Worm (Caenorhabditis elegans) whole organism, young adult: ENCODE measurements around the gene srj-26.

Source experiments
- B0261.1 ChIP-seq: sonication (generic microtip); optimal IDR thresholded peaks from 2 replicates; lab custom pipeline; 2016; ENCODE audit warnings: mild to moderate bottlenecking, missing genetic modification characterization, moderate library complexity, missing compliant biosample characterization
- D2030.7 ChIP-seq: fragments of 200-800 bp; sonication (Bioruptor generic); IDR thresholded peaks from 2 replicates; pipeline ENCODE4 v1.3.6; 2022; ENCODE audit warnings: missing genetic modification reagents, missing genetic modification characterization, missing compliant biosample characterization
- F10E7.11 ChIP-seq: sonication (generic microtip); optimal IDR thresholded peaks from 2 replicates; lab custom pipeline; 2017; ENCODE audit warnings: mild to moderate bottlenecking, missing genetic modification characterization, moderate library complexity, missing compliant biosample characterization
- F23B12.7 ChIP-seq: sonication (generic microtip); optimal IDR thresholded peaks from 2 replicates; lab custom pipeline; 2017; ENCODE audit warnings: missing genetic modification characterization, mild to moderate bottlenecking, missing compliant biosample characterization, antibody characterized with exemption, moderate library complexity; ENCODE audit not compliant: insufficient read depth
- F49E8.2 ChIP-seq: sonication (generic microtip); optimal IDR thresholded peaks from 3 replicates; lab custom pipeline; 2017; ENCODE audit warnings: missing genetic modification characterization, mild to moderate bottlenecking, missing compliant biosample characterization, antibody characterized with exemption, moderate library complexity; ENCODE audit not compliant: insufficient read depth
- Y53G8AR.9 ChIP-seq: fragments of 200-800 bp; sonication (Bioruptor generic); conservative IDR thresholded peaks from 2 replicates; pipeline ENCODE4 v1.3.6; 2022; ENCODE audit warnings: missing genetic modification reagents, missing genetic modification characterization, missing compliant biosample characterization
- Y56A3A.18 ChIP-seq: fragments of 200-800 bp; sonication (Bioruptor generic); IDR thresholded peaks from 2 replicates; pipeline ENCODE4 v1.3.6; 2022; ENCODE audit warnings: missing genetic modification reagents, missing genetic modification characterization, missing compliant biosample characterization
- Y79H2A.3 ChIP-seq: fragments of 200-800 bp; sonication (Bioruptor generic); conservative IDR thresholded peaks from 2 replicates; pipeline ENCODE4 v1.3.6; 2022; ENCODE audit warnings: missing genetic modification reagents, missing genetic modification characterization, missing compliant biosample characterization
- ama-1 ChIP-seq, 3 experiments: fragments of 150-350 bp in 1 of 3; sonication (generic microtip) in 2 of 3; optimal IDR thresholded peaks; 2 replicates each; lab custom pipeline; 2014 to 2018; ENCODE audit warnings: missing biosample characterization in 2 of 3, missing genetic modification characterization in 2 of 3, missing genetic modification reagents in 2 of 3
- aptf-3 ChIP-seq: fragments of 200-800 bp; sonication (Bioruptor generic); IDR thresholded peaks from 2 replicates; pipeline ENCODE4 v1.3.6; 2022; ENCODE audit warnings: missing genetic modification characterization, missing compliant biosample characterization
- athp-1 ChIP-seq: sonication (generic microtip); optimal IDR thresholded peaks from 2 replicates; lab custom pipeline; 2017; ENCODE audit warnings: mild to moderate bottlenecking, missing genetic modification characterization, missing compliant biosample characterization
- bed-1 ChIP-seq: fragments of 200-800 bp; sonication (Bioruptor generic); IDR thresholded peaks from 2 replicates; pipeline ENCODE4 v1.3.6; 2022; ENCODE audit warnings: missing genetic modification reagents, missing genetic modification characterization, missing compliant biosample characterization
- ceh-40 ChIP-seq: fragments of 200-800 bp; sonication (Bioruptor generic); IDR thresholded peaks from 2 replicates; pipeline ENCODE4 v1.3.6; 2022; ENCODE audit warnings: missing genetic modification characterization, missing compliant biosample characterization
- ceh-91 ChIP-seq: fragments of 200-800 bp; sonication (Bioruptor generic); IDR thresholded peaks from 2 replicates; pipeline ENCODE4 v1.3.6; 2022; ENCODE audit warnings: missing genetic modification reagents, missing genetic modification characterization, missing compliant biosample characterization
- chd-7 ChIP-seq: sonication (generic microtip); optimal IDR thresholded peaks from 2 replicates; lab custom pipeline; 2016; ENCODE audit warnings: mild to moderate bottlenecking, missing genetic modification characterization, moderate library complexity, missing compliant biosample characterization
- die-1 ChIP-seq: sonication (generic microtip); optimal IDR thresholded peaks from 2 replicates; lab custom pipeline; 2016; ENCODE audit warnings: missing genotype, mild to moderate bottlenecking, missing genetic modification characterization, missing compliant biosample characterization
- dpff-1 ChIP-seq: sonication (generic microtip); optimal IDR thresholded peaks from 2 replicates; lab custom pipeline; 2017; ENCODE audit warnings: mild to moderate bottlenecking, missing genetic modification characterization, missing compliant biosample characterization
- ets-4 ChIP-seq: fragments of 200-800 bp; sonication (Bioruptor generic); optimal IDR thresholded peaks from 2 replicates; lab custom pipeline; 2018; ENCODE audit warnings: mild to moderate bottlenecking, missing genetic modification characterization, missing compliant biosample characterization
- fkh-3 ChIP-seq: sonication (generic microtip); optimal IDR thresholded peaks from 2 replicates; lab custom pipeline; 2016; ENCODE audit warnings: mild to moderate bottlenecking, missing genetic modification characterization, missing compliant biosample characterization
- gei-17 ChIP-seq: fragments of 200-800 bp; sonication (Bioruptor generic); optimal IDR thresholded peaks from 2 replicates; lab custom pipeline; 2018; ENCODE audit warnings: mild to moderate bottlenecking, missing genetic modification characterization, missing compliant biosample characterization
- hmg-1.2 ChIP-seq: fragments of 200-800 bp; sonication (Bioruptor generic); IDR thresholded peaks from 2 replicates; pipeline ENCODE4 v1.3.6; 2022; ENCODE audit warnings: missing genetic modification reagents, missing genetic modification characterization, missing compliant biosample characterization
- hrde-1 ChIP-seq: sonication (generic microtip); optimal IDR thresholded peaks from 2 replicates; lab custom pipeline; 2016; ENCODE audit warnings: missing genetic modification characterization, mild to moderate bottlenecking, missing compliant biosample characterization, moderate library complexity, missing genotype, missing genetic modification reagents, borderline replicate concordance
- let-526 ChIP-seq: fragments of 200-800 bp; sonication (Bioruptor generic); IDR thresholded peaks from 2 replicates; pipeline ENCODE4 v1.3.6; 2022; ENCODE audit warnings: missing genetic modification reagents, missing genetic modification characterization, missing compliant biosample characterization
- lin-26 ChIP-seq: fragments of 200-800 bp; sonication (Bioruptor generic); IDR thresholded peaks from 2 replicates; pipeline ENCODE4 v1.3.6; 2022; ENCODE audit warnings: missing genetic modification reagents, missing genetic modification characterization, missing compliant biosample characterization
- lin-35 ChIP-seq, 3 experiments: fragments of 150-350 bp in 2 of 3; sonication (generic microtip) in 1 of 3; optimal IDR thresholded peaks; 2 replicates each; lab custom pipeline; 2014 to 2018; ENCODE audit warnings: missing biosample characterization in 3 of 3, missing genetic modification characterization in 3 of 3, missing genetic modification reagents in 3 of 3
- lin-54 ChIP-seq: fragments of 200-800 bp; sonication (Bioruptor generic); optimal IDR thresholded peaks from 2 replicates; lab custom pipeline; 2018; ENCODE audit warnings: mild to moderate bottlenecking, missing genetic modification characterization, missing compliant biosample characterization
- lsl-1 ChIP-seq: fragments of 200-800 bp; sonication (Bioruptor generic); optimal IDR thresholded peaks from 2 replicates; lab custom pipeline; 2018; ENCODE audit warnings: mild to moderate bottlenecking, missing genetic modification characterization, moderate library complexity, missing compliant biosample characterization
- lsy-27 ChIP-seq: sonication (generic microtip); optimal IDR thresholded peaks from 2 replicates; lab custom pipeline; 2017; ENCODE audit warnings: missing genetic modification characterization, mild to moderate bottlenecking, missing compliant biosample characterization, antibody characterized with exemption, missing genotype, borderline replicate concordance; ENCODE audit not compliant: insufficient read depth
- madf-10 ChIP-seq: sonication (generic microtip); optimal IDR thresholded peaks from 2 replicates; lab custom pipeline; 2016; ENCODE audit warnings: mild to moderate bottlenecking, missing genetic modification characterization, missing compliant biosample characterization
- madf-3 ChIP-seq: fragments of 200-800 bp; sonication (Bioruptor generic); IDR thresholded peaks from 2 replicates; pipeline ENCODE4 v1.3.6; 2022; ENCODE audit warnings: missing genetic modification reagents, missing genetic modification characterization, missing compliant biosample characterization
- madf-8 ChIP-seq: fragments of 200-800 bp; sonication (Bioruptor generic); conservative IDR thresholded peaks from 2 replicates; pipeline ENCODE4 v1.3.6; 2022; ENCODE audit warnings: missing genetic modification reagents, missing genetic modification characterization, missing compliant biosample characterization
- mcd-1 ChIP-seq: fragments of 200-800 bp; sonication (Bioruptor generic); IDR thresholded peaks from 2 replicates; pipeline ENCODE4 v1.3.6; 2022; ENCODE audit warnings: missing genetic modification reagents, missing genetic modification characterization, missing compliant biosample characterization
- mel-28 ChIP-seq: sonication (generic microtip); optimal IDR thresholded peaks from 2 replicates; lab custom pipeline; 2016; ENCODE audit warnings: borderline replicate concordance, mild to moderate bottlenecking, missing genetic modification characterization, missing compliant biosample characterization
- mxl-1 ChIP-seq: sonication (generic microtip); optimal IDR thresholded peaks from 2 replicates; lab custom pipeline; 2016; ENCODE audit warnings: missing genetic modification characterization, missing compliant biosample characterization
- nfya-1 ChIP-seq: sonication (generic microtip); optimal IDR thresholded peaks from 2 replicates; lab custom pipeline; 2017; ENCODE audit warnings: antibody characterized with exemption, missing compliant biosample characterization, missing genetic modification characterization, borderline replicate concordance; ENCODE audit not compliant: insufficient read depth
- nhr-179 ChIP-seq: sonication (generic microtip); optimal IDR thresholded peaks from 2 replicates; lab custom pipeline; 2016; ENCODE audit warnings: mild to moderate bottlenecking, missing genetic modification characterization, missing compliant biosample characterization
- nhr-27 ChIP-seq: fragments of 200-800 bp; sonication (Bioruptor generic); optimal IDR thresholded peaks from 2 replicates; lab custom pipeline; 2018; ENCODE audit warnings: mild to moderate bottlenecking, missing genetic modification characterization, moderate library complexity, missing compliant biosample characterization
- pbrm-1 ChIP-seq: fragments of 200-800 bp; sonication (Bioruptor generic); IDR thresholded peaks from 2 replicates; pipeline ENCODE4 v1.3.6; 2022; ENCODE audit warnings: missing genetic modification reagents, missing genetic modification characterization, missing compliant biosample characterization
- rec-8 ChIP-seq, 2 experiments: sonication (generic microtip); optimal IDR thresholded peaks; 2 replicates each; lab custom pipeline; 2016; ENCODE audit warnings: mild to moderate bottlenecking in 2 of 2, missing genetic modification characterization in 2 of 2, missing genetic modification reagents in 2 of 2, missing genotype in 2 of 2, missing biosample characterization in 1 of 2, missing compliant biosample characterization in 1 of 2, moderate library complexity in 1 of 2
- snpc-1.1 ChIP-seq: sonication (generic microtip); optimal IDR thresholded peaks from 2 replicates; lab custom pipeline; 2017; ENCODE audit warnings: missing genetic modification characterization, mild to moderate bottlenecking, missing compliant biosample characterization, antibody characterized with exemption, moderate library complexity, missing genotype, missing genetic modification reagents; ENCODE audit not compliant: insufficient read depth
- snpc-3.4 ChIP-seq: sonication (generic microtip); optimal IDR thresholded peaks from 2 replicates; lab custom pipeline; 2017; ENCODE audit warnings: missing genetic modification characterization, mild to moderate bottlenecking, missing compliant biosample characterization, antibody characterized with exemption, moderate library complexity, missing genotype, missing genetic modification reagents
- unc-130 ChIP-seq: sonication (generic microtip); optimal IDR thresholded peaks from 2 replicates; lab custom pipeline; 2016; ENCODE audit warnings: missing genetic modification reagents, missing genetic modification characterization, missing compliant biosample characterization
- ztf-25 ChIP-seq: fragments of 200-800 bp; sonication (Bioruptor generic); IDR thresholded peaks from 2 replicates; pipeline ENCODE4 v1.3.6; 2022; ENCODE audit warnings: missing genetic modification reagents, missing genetic modification characterization, missing compliant biosample characterization
- ztf-3 ChIP-seq: fragments of 200-800 bp; sonication (Bioruptor generic); optimal IDR thresholded peaks from 2 replicates; lab custom pipeline; 2018; ENCODE audit warnings: mild to moderate bottlenecking, missing genetic modification characterization, missing compliant biosample characterization

The srj-26 gene

DNA sequence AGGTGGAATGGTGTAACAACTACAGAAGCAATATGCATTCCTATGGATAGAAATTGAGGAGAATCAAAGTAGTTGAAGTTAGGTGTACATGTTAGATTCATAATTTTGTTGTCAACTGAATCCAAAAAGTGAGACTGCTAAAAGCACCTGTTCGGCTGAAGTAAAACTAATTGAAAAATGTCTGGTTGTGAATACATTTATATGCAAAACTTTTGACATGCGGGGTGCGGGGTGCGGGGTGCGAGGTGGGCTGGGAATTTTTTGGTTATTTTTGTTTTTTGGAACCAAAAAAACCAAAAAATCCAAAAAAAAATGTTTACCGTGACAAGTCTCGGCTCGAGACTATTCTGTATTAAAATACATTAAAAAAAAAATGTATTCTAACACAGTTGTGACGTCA lies 10.8 kb upstream of the srj-26 start, which contains the start of gene srh-207:
Gene srh-207 (minus strand): TSS at position 101 of the 400 bp plus-strand sequence.
- TF ChIP-seq chd-7 (tag; lab: Kevin White, UChicago) (no peak), F49E8.2 (no peak), ets-4 (GFP tag; lab: Kevin White, UChicago) (no peak), snpc-3.4 (tag; lab: Kevin White, UChicago) (no peak), madf-3 (GFP tag; lab: Robert Waterston, UW) (no peak)

- TF ChIP-seq ceh-91 (no peak), mel-28 (tag; lab: Kevin White, UChicago) (no peak), D2030.7 (0 out of 2 replicates have a peak, but pooled peaks have one; percentile 26), ama-1 (optimal IDR thresholded peaks at IDR 0.05; lab: Kevin White, UChicago) (no peak), ama-1 (GFP tag; optimal IDR thresholded peaks at IDR 0.05; lab: Kevin White, UChicago) (peak in 1 of 2 experiments; percentile 31), madf-3 (GFP tag; lab: Robert Waterston, UW) (no peak), lsy-27 (tag; lab: Kevin White, UChicago) (no peak), snpc-1.1 (tag; lab: Kevin White, UChicago) (peak; percentile 44), F23B12.7 (tag; lab: Kevin White, UChicago) (peak; percentile 23), lin-26 (GFP tag; lab: Robert Waterston, UW) (peak; percentile 79), Y53G8AR.9 (GFP tag; lab: Robert Waterston, UW) (peak; percentile 38; the same call in 1 of the 2 replicates), madf-10 (tag; lab: Kevin White, UChicago) (peak; percentile 9), dpff-1 (tag; lab: Kevin White, UChicago) (no peak), unc-130 (GFP tag; lab: Kevin White, UChicago) (peak; percentile 16), hmg-1.2 (GFP tag; lab: Robert Waterston, UW) (peak; percentile 64), lin-54 (GFP tag; lab: Kevin White, UChicago) (peak; percentile 19), let-526 (GFP tag; lab: Robert Waterston, UW) (no peak), hrde-1 (tag; lab: Kevin White, UChicago) (no peak), fkh-3 (tag; lab: Kevin White, UChicago) (no peak), aptf-3 (GFP tag; lab: Robert Waterston, UW) (no peak), chd-7 (tag; lab: Kevin White, UChicago) (no peak), ceh-40 (GFP tag; lab: Robert Waterston, UW) (no peak), nhr-27 (no peak), F10E7.11 (tag; lab: Kevin White, UChicago) (no peak), bed-1 (GFP tag; lab: Robert Waterston, UW) (no peak), Y56A3A.18 (peak; percentile 77; the same call in 1 of the 2 replicates), athp-1 (no peak), mcd-1 (GFP tag; lab: Robert Waterston, UW) (no peak), lsl-1 (peak; percentile 3), ztf-3 (GFP tag; lab: Kevin White, UChicago) (no peak), B0261.1 (tag; lab: Kevin White, UChicago) (peak; percentile 85), die-1 (peak; percentile 67), mxl-1 (peak; percentile 70), rec-8 (tag; optimal IDR thresholded peaks at IDR 0.05; lab: Kevin White, UChicago) (peak in 1 of 2 experiments; percentile 33), lin-35 (GFP tag; optimal IDR thresholded peaks at IDR 0.05; lab: Kevin White, UChicago) (peak in 1 of 3 experiments; percentile 56), gei-17 (GFP tag; lab: Kevin White, UChicago) (no peak), nfya-1 (tag; lab: Kevin White, UChicago) (no peak), madf-8 (GFP tag; lab: Robert Waterston, UW) (no peak), Y79H2A.3 (no peak; the same call in 1 of the 2 replicates), ztf-25 (GFP tag; lab: Robert Waterston, UW) (peak; percentile 81; the same call in 1 of the 2 replicates), pbrm-1 (GFP tag; lab: Robert Waterston, UW) (no peak), nhr-179 (tag; lab: Kevin White, UChicago) (no peak)
Measured at ce11 chrV:18412351-18412750, 8.5 kb upstream of the srj-26 start.
